Worm (Caenorhabditis elegans): ENCODE data around the gene spn-4.

The spn-4 gene

DNA sequence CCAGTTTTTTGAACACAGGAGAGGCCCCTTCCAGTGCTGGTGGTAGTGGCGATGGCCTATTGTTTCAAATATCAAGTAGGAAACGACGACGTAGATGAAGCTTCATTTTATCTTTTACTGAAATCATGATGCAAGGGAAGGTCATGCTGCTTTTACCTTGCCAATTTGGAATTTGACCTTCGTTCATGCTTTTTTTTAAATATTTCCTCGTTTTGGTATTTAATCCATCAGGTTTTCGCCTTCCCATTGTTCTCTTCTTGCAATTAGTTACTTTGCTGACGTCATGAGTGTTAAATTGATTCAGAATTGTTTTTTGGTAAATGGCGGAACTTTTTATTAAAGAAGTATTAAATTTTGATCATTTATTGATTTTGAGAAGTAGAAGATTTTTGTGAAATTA lies 48.6 kb downstream of the spn-4 start:
- peak; percentile 0 for TF ChIP-seq nhr-25 (tag; optimal IDR thresholded peaks at IDR 0.05; ENCODE audit: borderline replicate concordance, insufficient read depth)
- TF ChIP-seq unc-62 (GFP tag; optimal IDR thresholded peaks at IDR 0.05 in 1 of 2), result peak in 1 of 2 experiments; percentile 41
- no peak for TF ChIP-seq unc-62 (tag; optimal IDR thresholded peaks at IDR 0.05)
- TF ChIP-seq nhr-102 (tag; optimal IDR thresholded peaks at IDR 0.05), result no peak

Measured in whole organism, L4 larva.